Worm (Caenorhabditis elegans) whole organism, young adult: ENCODE results near the gene B0280.11.
"Not testable (repeated sequence)": the region's sequence is repeated elsewhere in the genome, so short reads cannot be mapped to it uniquely, and the experiment has no call there.

Experiments
- madf-3 ChIP-seq: fragments of 200-800 bp; sonication (Bioruptor generic); IDR thresholded peaks from 2 replicates; pipeline ENCODE4 v1.3.6; 2022; ENCODE audit warnings: missing genetic modification reagents, missing genetic modification characterization, missing compliant biosample characterization
- madf-8 ChIP-seq: fragments of 200-800 bp; sonication (Bioruptor generic); conservative IDR thresholded peaks from 2 replicates; pipeline ENCODE4 v1.3.6; 2022; ENCODE audit warnings: missing genetic modification reagents, missing genetic modification characterization, missing compliant biosample characterization
- nhr-90 ChIP-seq: sonication (generic microtip); optimal IDR thresholded peaks from 2 replicates; lab custom pipeline; 2016; ENCODE audit warnings: missing genotype, mild to moderate bottlenecking, missing genetic modification characterization, missing compliant biosample characterization
- rcor-1 ChIP-seq: fragments of 200-800 bp; sonication (Bioruptor generic); IDR thresholded peaks from 2 replicates; pipeline ENCODE4 v1.3.6; 2022; ENCODE audit warnings: missing genetic modification reagents, missing genetic modification characterization, missing compliant biosample characterization
- sea-2 ChIP-seq: fragments of 200-800 bp; sonication (Bioruptor generic); IDR thresholded peaks from 2 replicates; pipeline ENCODE4 v1.3.6; 2022; ENCODE audit warnings: missing genetic modification characterization, missing compliant biosample characterization
- snpc-4 ChIP-seq, 5 experiments: fragments of 150-350 bp in 1 of 5; sonication (generic microtip) in 4 of 5; optimal IDR thresholded peaks; 2 replicates each; lab custom pipeline; 2014 to 2018; ENCODE audit warnings: missing genetic modification characterization in 5 of 5, missing biosample characterization in 3 of 5, antibody characterized with exemption in 2 of 5, mild to moderate bottlenecking in 2 of 5, missing compliant biosample characterization in 2 of 5, missing genotype in 2 of 5, moderate library complexity in 2 of 5, missing genetic modification reagents in 1 of 5

ce11 chrIII:7128601-7129000, 9.5 kb downstream of the B0280.11 start, which contains the start of gene viro-2:
- TF ChIP-seq snpc-4 (GFP tag; optimal IDR thresholded peaks at IDR 0.05; lab: Kevin White, UChicago); snpc-4 (tag; optimal IDR thresholded peaks at IDR 0.05; lab: Kevin White, UChicago); madf-3; rcor-1 (GFP tag; lab: Robert Waterston, UW); sea-2 (GFP tag; lab: Robert Waterston, UW); madf-8 (GFP tag; lab: Robert Waterston, UW); nhr-90: not testable (repeated sequence)
